Worm (Caenorhabditis elegans) whole organism, mixed stage, embryonic: ENCODE data around the gene C50B8.4.

Experiments used
- M03D4.4 ChIP-seq: sonication (generic microtip); optimal IDR thresholded peaks from 2 replicates; lab custom pipeline; 2017; ENCODE audit warnings: mild to moderate bottlenecking, missing genetic modification characterization, missing compliant biosample characterization
- ceh-43 ChIP-seq: fragments of 200-800 bp; sonication (Bioruptor generic); optimal IDR thresholded peaks from 2 replicates; lab custom pipeline; 2018; ENCODE audit warnings: mild to moderate bottlenecking, missing genetic modification characterization, moderate library complexity, missing compliant biosample characterization
- ceh-83 ChIP-seq: fragments of 200-800 bp; sonication (Bioruptor generic); optimal IDR thresholded peaks from 2 replicates; lab custom pipeline; 2018; ENCODE audit warnings: mild to moderate bottlenecking, missing genetic modification characterization, missing compliant biosample characterization
- ces-1 ChIP-seq: fragments of 150-350 bp; optimal IDR thresholded peaks from 2 replicates; lab custom pipeline; 2014; ENCODE audit warnings: missing biosample characterization, missing genetic modification reagents, missing genetic modification characterization
- cnd-1 ChIP-seq: fragments of 200-800 bp; sonication (Bioruptor generic); optimal IDR thresholded peaks from 2 replicates; lab custom pipeline; 2018; ENCODE audit warnings: mild to moderate bottlenecking, missing genetic modification characterization, missing compliant biosample characterization
- drap-1 ChIP-seq: fragments of 200-800 bp; sonication (Bioruptor generic); optimal IDR thresholded peaks from 3 replicates; lab custom pipeline; 2018; ENCODE audit warnings: mild to moderate bottlenecking, missing genetic modification characterization, missing compliant biosample characterization
- elt-1 ChIP-seq: sonication (generic microtip); optimal IDR thresholded peaks from 2 replicates; lab custom pipeline; 2017; ENCODE audit warnings: missing genetic modification characterization, mild to moderate bottlenecking, missing compliant biosample characterization, antibody characterized with exemption, moderate library complexity, borderline replicate concordance; ENCODE audit not compliant: insufficient read depth
- flh-1 ChIP-seq: fragments of 200-800 bp; sonication (Bioruptor generic); optimal IDR thresholded peaks from 2 replicates; lab custom pipeline; 2018; ENCODE audit warnings: mild to moderate bottlenecking, missing genetic modification characterization, moderate library complexity, missing compliant biosample characterization
- ham-2 ChIP-seq: fragments of 200-800 bp; sonication (Bioruptor generic); optimal IDR thresholded peaks from 2 replicates; lab custom pipeline; 2018; ENCODE audit warnings: mild to moderate bottlenecking, missing genetic modification characterization, missing compliant biosample characterization
- lin-13 ChIP-seq: fragments of 150-350 bp; optimal IDR thresholded peaks from 2 replicates; lab custom pipeline; 2014; ENCODE audit warnings: missing biosample characterization, missing genetic modification characterization
- lin-32 ChIP-seq: fragments of 200-800 bp; sonication (Bioruptor generic); optimal IDR thresholded peaks from 2 replicates; lab custom pipeline; 2018; ENCODE audit warnings: mild to moderate bottlenecking, missing genetic modification characterization, missing compliant biosample characterization
- lsy-2 ChIP-seq: fragments of 150-350 bp; optimal IDR thresholded peaks from 2 replicates; lab custom pipeline; 2014; ENCODE audit warnings: missing biosample characterization, missing genetic modification characterization
- mab-5 ChIP-seq: fragments of 150-350 bp; optimal IDR thresholded peaks from 2 replicates; lab custom pipeline; 2014; ENCODE audit warnings: missing biosample characterization, missing genetic modification characterization
- mep-1 ChIP-seq: fragments of 150-350 bp; optimal IDR thresholded peaks from 2 replicates; lab custom pipeline; 2017; ENCODE audit warnings: missing biosample characterization, missing genetic modification reagents, missing genetic modification characterization, inconsistent platforms
- mls-2 ChIP-seq: sonication (generic microtip); optimal IDR thresholded peaks from 2 replicates; lab custom pipeline; 2016; ENCODE audit warnings: mild to moderate bottlenecking, missing genetic modification characterization, moderate library complexity, missing compliant biosample characterization
- nhr-12 ChIP-seq: fragments of 150-350 bp; optimal IDR thresholded peaks from 2 replicates; lab custom pipeline; 2014; ENCODE audit warnings: missing biosample characterization, missing genetic modification characterization
- nhr-2 ChIP-seq: fragments of 150-350 bp; optimal IDR thresholded peaks from 2 replicates; lab custom pipeline; 2014; ENCODE audit warnings: missing biosample characterization, missing genetic modification characterization
- nhr-237 ChIP-seq: fragments of 150-350 bp; optimal IDR thresholded peaks from 2 replicates; lab custom pipeline; 2014; ENCODE audit warnings: missing biosample characterization, missing genetic modification characterization
- nhr-76 ChIP-seq: sonication (generic microtip); optimal IDR thresholded peaks from 2 replicates; lab custom pipeline; 2017; ENCODE audit warnings: missing biosample characterization, missing genetic modification characterization
- pha-4 ChIP-seq: fragments of 150-350 bp; optimal IDR thresholded peaks from 2 replicates; lab custom pipeline; 2018; ENCODE audit warnings: missing biosample characterization, missing genetic modification reagents, missing genetic modification characterization
- sem-2 ChIP-seq: fragments of 200-800 bp; sonication (Bioruptor generic); optimal IDR thresholded peaks from 2 replicates; lab custom pipeline; 2018; ENCODE audit warnings: mild to moderate bottlenecking, missing genetic modification characterization, missing compliant biosample characterization
- snpc-4 ChIP-seq: fragments of 150-350 bp; optimal IDR thresholded peaks from 2 replicates; lab custom pipeline; 2014; ENCODE audit warnings: missing biosample characterization, missing genetic modification characterization
- unc-120 ChIP-seq: sonication (generic microtip); optimal IDR thresholded peaks from 2 replicates; lab custom pipeline; 2017; ENCODE audit warnings: missing genetic modification characterization, missing compliant biosample characterization; ENCODE audit not compliant: poor library complexity, severe bottlenecking
- unc-39 ChIP-seq: fragments of 150-350 bp; optimal IDR thresholded peaks from 2 replicates; lab custom pipeline; 2014; ENCODE audit warnings: missing biosample characterization, missing genetic modification characterization
- unc-62 ChIP-seq: fragments of 150-350 bp; optimal IDR thresholded peaks from 2 replicates; lab custom pipeline; 2014; ENCODE audit warnings: missing biosample characterization, missing genetic modification reagents, missing genetic modification characterization
- zip-8 ChIP-seq: fragments of 150-350 bp; optimal IDR thresholded peaks from 2 replicates; lab custom pipeline; 2014; ENCODE audit warnings: missing biosample characterization, missing genetic modification characterization
- ztf-11 ChIP-seq: fragments of 150-350 bp; optimal IDR thresholded peaks from 2 replicates; lab custom pipeline; 2014; ENCODE audit warnings: missing biosample characterization, missing genetic modification characterization

C50B8.4 gene

DNA sequence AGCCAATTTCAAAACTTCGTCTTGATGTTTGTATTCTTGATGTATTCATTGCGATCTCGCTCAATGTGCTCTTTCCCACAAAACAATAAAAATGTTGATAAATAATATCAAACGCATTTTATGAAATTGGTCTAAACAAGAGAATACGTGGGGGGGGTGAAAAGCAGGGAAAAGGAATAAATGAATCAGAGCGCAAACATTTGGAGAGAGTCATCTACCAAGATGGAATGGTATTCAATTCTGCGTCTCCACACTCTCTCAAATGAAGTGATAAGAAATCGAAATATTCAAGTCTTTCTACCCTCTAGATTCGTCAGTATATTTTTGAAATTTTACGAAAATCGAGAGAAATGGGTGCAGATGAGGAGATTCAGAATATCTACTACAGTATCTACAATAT is 8.9 kb downstream of the C50B8.4 start, which contains the start of gene C50B8.5:
Gene C50B8.5 (plus strand): TSS at position 273 of the 400 bp plus-strand sequence.
- TF ChIP-seq cnd-1: no peak

- TF ChIP-seq M03D4.4: no peak
- TF ChIP-seq lsy-2 (tag; lab: Kevin White, UChicago): no peak
- no peak for TF ChIP-seq ham-2 (GFP tag; lab: Kevin White, UChicago)
- no peak for TF ChIP-seq elt-1 (tag; lab: Kevin White, UChicago)
- TF ChIP-seq nhr-237 (tag; lab: Kevin White, UChicago): no peak
- no peak for TF ChIP-seq unc-120 (tag; lab: Kevin White, UChicago)
- no peak for TF ChIP-seq flh-1 (GFP tag; lab: Kevin White, UChicago)
- TF ChIP-seq unc-39 (tag; lab: Kevin White, UChicago): no peak
- no peak for TF ChIP-seq nhr-12 (tag; lab: Kevin White, UChicago)
- TF ChIP-seq unc-62 (GFP tag; lab: Kevin White, UChicago): no peak
- no peak for TF ChIP-seq ceh-83 (GFP tag; lab: Kevin White, UChicago)
- no peak for TF ChIP-seq sem-2 (GFP tag; lab: Kevin White, UChicago)
- TF ChIP-seq cnd-1: no peak
- TF ChIP-seq ces-1: no peak
- TF ChIP-seq pha-4 (tag; lab: Kevin White, UChicago): no peak
- TF ChIP-seq snpc-4: no peak
- TF ChIP-seq mab-5 (tag; lab: Kevin White, UChicago): no peak
- TF ChIP-seq, all 35 proteins: peak for 0
These were observed 12.7 kb downstream of the C50B8.4 start, which contains the start of gene F53F4.1 for ce11 chrV:13584484-13584883. Gene F53F4.1 (plus strand): TSS chrV:13584784.

ce11 chrV:13587902-13588301 is 16.1 kb downstream of the C50B8.4 start, which contains the start of gene F53F4.17:
Gene F53F4.17 (plus strand): TSS chrV:13588202.
- no peak for TF ChIP-seq cnd-1

ce11 chrV:13589494-13590176 is 17.8 kb downstream of the C50B8.4 start, which contains the start of the genes F53F4.2 and F53F4.18:
Gene F53F4.2 (minus strand): TSS chrV:13589594.
Gene F53F4.18 (plus strand): TSS chrV:13590126.
- TF ChIP-seq sem-2 (GFP tag; lab: Kevin White, UChicago) (no peak), drap-1 (no peak), M03D4.4 (no peak), ham-2 (GFP tag; lab: Kevin White, UChicago) (no peak), ces-1 (no peak), lsy-2 (tag; lab: Kevin White, UChicago) (no peak), cnd-1 (no peak)

DNA sequence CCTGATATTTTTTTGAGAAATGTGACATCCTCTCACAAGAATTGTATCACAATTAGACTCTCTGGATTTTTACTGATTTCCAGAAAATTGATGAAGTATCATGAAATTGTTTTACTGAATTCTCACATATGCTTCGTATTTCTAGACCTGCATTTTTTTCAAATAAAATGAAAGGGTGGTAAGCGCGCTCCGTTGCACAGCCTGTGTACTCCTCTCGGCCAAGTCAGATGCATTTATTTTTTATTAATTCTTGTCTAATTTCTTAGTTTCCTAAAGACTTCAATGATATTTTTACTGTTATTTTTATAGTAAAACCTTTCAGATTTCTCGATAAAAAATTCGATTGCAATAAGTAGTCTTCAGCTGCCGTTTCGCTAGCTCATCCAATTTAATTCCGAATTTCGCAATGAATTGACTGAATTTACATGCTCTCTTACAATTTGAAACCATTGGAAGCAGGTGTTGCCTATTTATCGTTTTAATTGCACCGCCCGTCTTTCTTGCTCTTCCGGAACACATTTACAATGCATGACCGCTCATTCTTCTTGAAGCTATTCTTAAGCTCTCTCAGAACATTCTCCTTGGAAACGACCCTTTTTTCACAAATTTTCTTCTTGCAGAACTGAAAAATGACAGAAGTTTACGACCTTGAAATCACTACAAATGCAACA is 19.8 kb downstream of the C50B8.4 start, which contains the start of gene tbcb-1:
Gene tbcb-1 (plus strand): TSS at position 621 of the 671 bp plus-strand sequence.
- TF ChIP-seq lsy-2 (tag; lab: Kevin White, UChicago) (no peak), mab-5 (tag; lab: Kevin White, UChicago) (no peak), sem-2 (GFP tag; lab: Kevin White, UChicago) (no peak), ces-1 (no peak), ceh-43 (GFP tag; lab: Kevin White, UChicago) (no peak), drap-1 (no peak), unc-120 (tag; lab: Kevin White, UChicago) (no peak), cnd-1 (no peak), M03D4.4 (no peak), nhr-237 (tag; lab: Kevin White, UChicago) (no peak), snpc-4 (no peak), ztf-11 (tag; lab: Kevin White, UChicago) (no peak)

DNA sequence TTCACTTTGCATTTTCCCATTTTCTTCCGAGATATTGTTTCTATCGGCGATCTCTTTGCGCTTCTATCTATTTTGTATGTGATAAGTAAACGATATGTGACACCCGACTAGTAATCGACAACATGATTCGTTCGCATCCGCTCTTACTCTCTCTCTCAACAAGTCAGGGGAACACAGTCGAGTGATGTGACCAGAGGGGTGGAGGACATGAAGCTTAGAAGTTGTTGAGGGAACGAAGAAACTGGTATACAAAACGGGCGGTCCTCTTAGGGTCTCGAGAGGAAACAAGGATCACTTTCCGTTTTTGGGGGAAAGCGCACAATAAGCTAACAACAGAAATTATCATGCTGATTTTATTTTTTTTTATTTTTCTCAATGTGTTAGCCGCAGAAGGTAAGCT is 21.3 kb downstream of the C50B8.4 start, which contains the start of gene F53F4.4:
Gene F53F4.4 (plus strand): TSS at position 301 of the 400 bp plus-strand sequence.
- TF ChIP-seq zip-8 (tag; lab: Kevin White, UChicago) (no peak), snpc-4 (no peak), ztf-11 (tag; lab: Kevin White, UChicago) (no peak), lsy-2 (tag; lab: Kevin White, UChicago) (no peak), mep-1 (tag; lab: Kevin White, UChicago) (no peak), pha-4 (tag; lab: Kevin White, UChicago) (no peak), mls-2 (no peak), drap-1 (no peak), cnd-1 (no peak), nhr-12 (tag; lab: Kevin White, UChicago) (no peak), ces-1 (no peak), nhr-76 (no peak), nhr-2 (tag; lab: Kevin White, UChicago) (no peak), lin-32 (no peak), lin-13 (tag; lab: Kevin White, UChicago) (no peak)
